Worm (Caenorhabditis elegans) whole organism, L4/young adult: Measurements from ENCODE around the gene nhr-137.

ENCODE experiments used
- W03F9.2 ChIP-seq: fragments of 150-350 bp; optimal IDR thresholded peaks from 2 replicates; lab custom pipeline; 2014; ENCODE audit warnings: missing biosample characterization, missing genetic modification characterization
- him-1 ChIP-seq: sonication (generic microtip); optimal IDR thresholded peaks from 2 replicates; lab custom pipeline; 2016; ENCODE audit warnings: missing genotype, missing genetic modification reagents, missing genetic modification characterization, missing compliant biosample characterization

DNA sequence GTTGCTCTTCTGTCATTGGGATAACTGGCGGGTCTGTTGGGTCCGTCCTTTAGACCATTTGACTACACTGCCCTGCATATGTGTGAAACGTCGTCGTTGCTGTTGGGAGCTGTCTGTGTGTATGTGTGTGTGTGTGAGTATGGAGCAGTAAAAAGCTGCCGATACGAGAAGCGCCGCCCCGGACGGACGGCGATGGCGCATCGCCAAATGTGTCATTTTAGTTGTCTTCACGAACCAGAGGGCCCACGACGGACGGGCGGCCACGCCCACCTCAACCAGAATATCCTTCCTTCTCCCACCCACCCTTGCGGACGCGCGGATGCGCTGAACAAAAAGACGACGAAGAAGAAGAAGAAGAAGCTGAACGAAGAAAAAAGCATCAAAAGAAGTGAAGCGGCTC is 33.4 kb upstream of the nhr-137 start, which contains the start of gene acr-2:
- TF ChIP-seq him-1 (tag; lab: Kevin White, UChicago): no peak
- no peak for TF ChIP-seq W03F9.2 (tag; lab: Kevin White, UChicago)
